Worm (Caenorhabditis elegans) whole organism, L4 larva: Measurements from ENCODE around the gene glb-15.

ENCODE experiments used
- F37D6.2 ChIP-seq: sonication (generic microtip); optimal IDR thresholded peaks from 2 replicates; lab custom pipeline; 2016; ENCODE audit warnings: mild to moderate bottlenecking, missing genetic modification characterization, missing compliant biosample characterization
- R02D3.7 ChIP-seq: fragments of 150-350 bp; sonication (generic microtip); optimal IDR thresholded peaks from 3 replicates; lab custom pipeline; 2014; ENCODE audit warnings: missing biosample characterization, missing genetic modification characterization
- T20F7.1 ChIP-seq: fragments of 200-800 bp; sonication (Bioruptor generic); optimal IDR thresholded peaks from 2 replicates; lab custom pipeline; 2018; ENCODE audit warnings: mild to moderate bottlenecking, missing genetic modification characterization, missing compliant biosample characterization
- Y48G9A.11 ChIP-seq: fragments of 200-800 bp; sonication (Bioruptor generic); IDR thresholded peaks from 2 replicates; pipeline ENCODE4 v1.3.6; 2022; ENCODE audit warnings: missing genetic modification reagents, missing genetic modification characterization, missing compliant biosample characterization
- ZK546.5 ChIP-seq, 2 experiments: sonication (generic microtip); optimal IDR thresholded peaks; 2 replicates each; lab custom pipeline; 2017; ENCODE audit warnings: missing biosample characterization in 2 of 2, missing genetic modification characterization in 2 of 2
- aly-2 ChIP-seq: sonication (generic microtip); optimal IDR thresholded peaks from 2 replicates; lab custom pipeline; 2018; ENCODE audit warnings: missing biosample characterization, missing genetic modification characterization
- ama-1 ChIP-seq: fragments of 150-350 bp; optimal IDR thresholded peaks from 2 replicates; lab custom pipeline; 2014; ENCODE audit warnings: inconsistent platforms, mixed read lengths
- ceh-44 ChIP-seq: fragments of 200-800 bp; sonication (Bioruptor generic); IDR thresholded peaks from 2 replicates; pipeline ENCODE4 v1.3.6; 2022; ENCODE audit warnings: missing genetic modification reagents, missing genetic modification characterization, missing compliant biosample characterization
- ceh-62 ChIP-seq: sonication (generic microtip); optimal IDR thresholded peaks from 2 replicates; lab custom pipeline; 2017; ENCODE audit warnings: missing biosample characterization, missing genetic modification characterization
- ctbp-1 ChIP-seq: fragments of 200-800 bp; sonication (Bioruptor generic); IDR thresholded peaks from 2 replicates; pipeline ENCODE4 v1.3.6; 2022; ENCODE audit warnings: missing genetic modification reagents, missing genetic modification characterization, missing compliant biosample characterization
- daf-12 ChIP-seq: fragments of 150-350 bp; optimal IDR thresholded peaks from 2 replicates; lab custom pipeline; 2014; ENCODE audit warnings: missing biosample characterization, missing genetic modification reagents, missing genetic modification characterization
- daf-16 ChIP-seq, 3 experiments: sonication (generic microtip); optimal IDR thresholded peaks; 2 replicates each; lab custom pipeline; 2016 to 2017; ENCODE audit warnings: missing genetic modification characterization in 3 of 3, missing genetic modification reagents in 3 of 3, mild to moderate bottlenecking in 2 of 3, missing compliant biosample characterization in 2 of 3, missing biosample characterization in 1 of 3, moderate library complexity in 1 of 3
- dmd-6 ChIP-seq: fragments of 200-800 bp; sonication (Bioruptor generic); IDR thresholded peaks from 2 replicates; pipeline ENCODE4 v1.3.6; 2022; ENCODE audit warnings: missing genetic modification reagents, missing genetic modification characterization, missing compliant biosample characterization
- dmd-8 ChIP-seq: fragments of 200-800 bp; sonication (Bioruptor generic); IDR thresholded peaks from 2 replicates; pipeline ENCODE4 v1.3.6; 2022; ENCODE audit warnings: missing genetic modification characterization, missing compliant biosample characterization
- dpl-1 ChIP-seq: fragments of 150-350 bp; optimal IDR thresholded peaks from 2 replicates; lab custom pipeline; 2014; ENCODE audit warnings: missing biosample characterization, missing genetic modification reagents, missing genetic modification characterization
- duxl-1 ChIP-seq: sonication (generic microtip); optimal IDR thresholded peaks from 2 replicates; lab custom pipeline; 2016; ENCODE audit warnings: mild to moderate bottlenecking, missing genetic modification characterization, moderate library complexity, missing compliant biosample characterization; ENCODE audit not compliant: poor library complexity
- egl-27 ChIP-seq: sonication (generic microtip); optimal IDR thresholded peaks from 3 replicates; lab custom pipeline; 2017; ENCODE audit warnings: missing biosample characterization, missing genetic modification reagents, missing genetic modification characterization
- hlh-30 ChIP-seq: sonication (generic microtip); optimal IDR thresholded peaks from 2 replicates; lab custom pipeline; 2017; ENCODE audit warnings: antibody characterized with exemption, mild to moderate bottlenecking, missing genetic modification characterization, missing compliant biosample characterization; ENCODE audit not compliant: insufficient read depth
- jun-1 ChIP-seq: fragments of 150-350 bp; optimal IDR thresholded peaks from 2 replicates; lab custom pipeline; 2014; ENCODE audit warnings: missing biosample characterization, missing genetic modification reagents, missing genetic modification characterization
- lim-7 ChIP-seq: fragments of 200-800 bp; sonication (Bioruptor generic); IDR thresholded peaks from 2 replicates; pipeline ENCODE4 v1.3.6; 2022; ENCODE audit warnings: missing genetic modification characterization, missing compliant biosample characterization
- lin-13 ChIP-seq: fragments of 150-350 bp; optimal IDR thresholded peaks from 2 replicates; lab custom pipeline; 2014; ENCODE audit warnings: missing biosample characterization, missing genetic modification reagents, missing genetic modification characterization
- lin-15B ChIP-seq: fragments of 150-350 bp; sonication (generic microtip); optimal IDR thresholded peaks from 3 replicates; lab custom pipeline; 2014; ENCODE audit warnings: missing biosample characterization, missing genetic modification characterization
- lin-39 ChIP-seq: fragments of 150-350 bp; optimal IDR thresholded peaks from 2 replicates; lab custom pipeline; 2014; ENCODE audit warnings: missing biosample characterization, missing genetic modification reagents, missing genetic modification characterization
- lir-3 ChIP-seq: sonication (generic microtip); optimal IDR thresholded peaks from 2 replicates; lab custom pipeline; 2016; ENCODE audit warnings: mild to moderate bottlenecking, missing genetic modification characterization, missing compliant biosample characterization
- lsy-2 ChIP-seq, 2 experiments: fragments of 150-350 bp in 1 of 2; sonication (generic microtip) in 1 of 2; optimal IDR thresholded peaks; 2 replicates each; lab custom pipeline; 2014 to 2017; ENCODE audit warnings: missing biosample characterization in 2 of 2, missing genetic modification characterization in 2 of 2
- mdl-1 ChIP-seq, 2 experiments: fragments of 150-350 bp in 1 of 2; sonication (generic microtip) in 1 of 2; optimal IDR thresholded peaks; 2 replicates each; lab custom pipeline; 2014 to 2017; ENCODE audit warnings: missing biosample characterization in 2 of 2, missing genetic modification characterization in 2 of 2
- mxl-3 ChIP-seq: fragments of 200-800 bp; sonication (Bioruptor generic); optimal IDR thresholded peaks from 2 replicates; lab custom pipeline; 2018; ENCODE audit warnings: mild to moderate bottlenecking, missing genetic modification characterization, missing compliant biosample characterization
- nhr-11 ChIP-seq: fragments of 150-350 bp; optimal IDR thresholded peaks from 2 replicates; lab custom pipeline; 2014; ENCODE audit warnings: missing biosample characterization, missing genetic modification characterization
- nhr-28 ChIP-seq: fragments of 150-350 bp; optimal IDR thresholded peaks from 2 replicates; lab custom pipeline; 2014; ENCODE audit warnings: missing biosample characterization, missing genetic modification characterization
- nhr-42 ChIP-seq: fragments of 200-800 bp; sonication (Bioruptor generic); IDR thresholded peaks from 2 replicates; pipeline ENCODE4 v1.3.6; 2022; ENCODE audit warnings: missing genetic modification characterization, missing compliant biosample characterization
- nhr-48 ChIP-seq: sonication (generic microtip); optimal IDR thresholded peaks from 2 replicates; lab custom pipeline; 2016; ENCODE audit warnings: mild to moderate bottlenecking, missing genetic modification characterization, missing compliant biosample characterization
- nhr-6 ChIP-seq: fragments of 150-350 bp; optimal IDR thresholded peaks from 2 replicates; lab custom pipeline; 2014; ENCODE audit warnings: missing biosample characterization, missing genetic modification characterization
- saeg-2 ChIP-seq: fragments of 200-800 bp; sonication (Bioruptor generic); IDR thresholded peaks from 2 replicates; pipeline ENCODE4 v1.3.6; 2022; ENCODE audit warnings: missing genetic modification reagents, missing genetic modification characterization, missing compliant biosample characterization
- sdz-12 ChIP-seq: fragments of 200-800 bp; sonication (Bioruptor generic); optimal IDR thresholded peaks from 2 replicates; lab custom pipeline; 2018; ENCODE audit warnings: mild to moderate bottlenecking, missing genetic modification characterization, missing compliant biosample characterization
- skn-1 ChIP-seq: fragments of 150-350 bp; optimal IDR thresholded peaks from 2 replicates; lab custom pipeline; 2014; ENCODE audit warnings: missing biosample characterization, missing genetic modification characterization
- snpc-1.2 ChIP-seq: fragments of 200-800 bp; sonication (Bioruptor generic); IDR thresholded peaks from 2 replicates; pipeline ENCODE4 v1.3.6; 2022; ENCODE audit warnings: missing genetic modification reagents, missing genetic modification characterization, missing compliant biosample characterization
- unc-62 ChIP-seq, 3 experiments: fragments of 150-350 bp in 1 of 3; sonication (generic microtip); optimal IDR thresholded peaks in 2 of 3; peaks in 1 of 3; 1 replicate in 1 of 3; 2 replicates in 2 of 3; lab custom pipeline; 2014 to 2017; ENCODE audit warnings: missing biosample characterization in 3 of 3, missing genetic modification characterization in 3 of 3, missing genetic modification reagents in 3 of 3, missing genotype in 1 of 3
- vab-7 ChIP-seq: fragments of 200-800 bp; sonication (Bioruptor generic); IDR thresholded peaks from 2 replicates; pipeline ENCODE4 v1.3.6; 2022; ENCODE audit warnings: missing genetic modification reagents, missing genetic modification characterization, missing compliant biosample characterization
- zag-1 ChIP-seq: fragments of 150-350 bp; optimal IDR thresholded peaks from 2 replicates; lab custom pipeline; 2014; ENCODE audit warnings: missing biosample characterization, missing genetic modification characterization
- zfp-2 ChIP-seq: sonication (generic microtip); optimal IDR thresholded peaks from 2 replicates; lab custom pipeline; 2016; ENCODE audit warnings: mild to moderate bottlenecking, missing genetic modification characterization, missing compliant biosample characterization
- zfp-3 ChIP-seq: fragments of 200-800 bp; sonication (Bioruptor generic); conservative IDR thresholded peaks from 2 replicates; pipeline ENCODE4 v1.3.6; 2022; ENCODE audit warnings: missing genetic modification reagents, missing genetic modification characterization, missing compliant biosample characterization
- zip-11 ChIP-seq: fragments of 200-800 bp; sonication (Bioruptor generic); IDR thresholded peaks from 2 replicates; pipeline ENCODE4 v1.3.6; 2022; ENCODE audit warnings: missing genetic modification characterization, missing compliant biosample characterization
- zip-2 ChIP-seq: fragments of 150-350 bp; optimal IDR thresholded peaks from 2 replicates; lab custom pipeline; 2014; ENCODE audit warnings: missing biosample characterization, missing genetic modification characterization
- ztf-11 ChIP-seq: fragments of 150-350 bp; optimal IDR thresholded peaks from 2 replicates; lab custom pipeline; 2014; ENCODE audit warnings: missing biosample characterization, missing genetic modification characterization
- ztf-7 ChIP-seq: fragments of 150-350 bp; optimal IDR thresholded peaks from 2 replicates; lab custom pipeline; 2014; ENCODE audit warnings: missing biosample characterization, missing genetic modification characterization

The glb-15 gene

ce11 chrV:11572803-11573490 is 45.1 kb downstream of the glb-15 start, which contains the start of the genes H12C20.7 and nhr-68 (continued):
- TF ChIP-seq ceh-44, result no peak
- TF ChIP-seq hlh-30 (tag; lab: Kevin White, UChicago), result peak; percentile 96
- no peak for TF ChIP-seq skn-1 (tag; lab: Kevin White, UChicago)
- TF ChIP-seq lin-13 (GFP tag; lab: Kevin White, UChicago), result peak; percentile 70
- no peak for TF ChIP-seq R02D3.7 (tag; lab: Kevin White, UChicago)
- TF ChIP-seq aly-2 (tag; lab: Kevin White, UChicago), result no peak
- TF ChIP-seq lin-15B, result no peak
- peak; percentile 96 for TF ChIP-seq saeg-2
- TF ChIP-seq ctbp-1, result peak; percentile 70
- TF ChIP-seq ZK546.5 (tag; optimal IDR thresholded peaks at IDR 0.05; lab: Kevin White, UChicago), result no peak
- no peak for TF ChIP-seq lin-39 (tag; lab: Kevin White, UChicago)
- TF ChIP-seq snpc-1.2, result no peak
- no peak for TF ChIP-seq ceh-62 (tag; lab: Kevin White, UChicago)
- TF ChIP-seq zfp-2 (tag; lab: Kevin White, UChicago), result no peak
- peak; percentile 65 for TF ChIP-seq dpl-1
- peak; percentile 50 for TF ChIP-seq nhr-11 (tag; lab: Kevin White, UChicago)
- no peak for TF ChIP-seq vab-7 (GFP tag; lab: Robert Waterston, UW)
- peak; percentile 55 for TF ChIP-seq zip-2 (tag; lab: Kevin White, UChicago)
- TF ChIP-seq nhr-42, result peak; percentile 86; the same call in 1 of the 2 replicates
- no peak for TF ChIP-seq daf-12 (tag; lab: Kevin White, UChicago)
- no peak for TF ChIP-seq lir-3 (tag; lab: Kevin White, UChicago)
- TF ChIP-seq zfp-3, result peak; percentile 86
- no peak for TF ChIP-seq lim-7
- no peak for TF ChIP-seq Y48G9A.11 (GFP tag; lab: Robert Waterston, UW)
- TF ChIP-seq dmd-8, result 0 out of 2 replicates have a peak, but pooled peaks have one; percentile 26
- peak in 1 of 2 experiments; percentile 93 for TF ChIP-seq lsy-2 (tag; optimal IDR thresholded peaks at IDR 0.05; lab: Kevin White, UChicago)
- peak; percentile 48 for TF ChIP-seq nhr-6 (tag; lab: Kevin White, UChicago)
- TF ChIP-seq egl-27, result no peak
- peak; percentile 37 for TF ChIP-seq jun-1 (tag; lab: Kevin White, UChicago)
- peak in 1 of 2 experiments; percentile 99 for TF ChIP-seq unc-62 (GFP tag; optimal IDR thresholded peaks at IDR 0.05 in 1 of 2; lab: Kevin White, UChicago)
- TF ChIP-seq unc-62 (tag; optimal IDR thresholded peaks at IDR 0.05; lab: Kevin White, UChicago), result no peak
- no peak for TF ChIP-seq zip-11 (GFP tag; lab: Robert Waterston, UW)
- no peak for TF ChIP-seq ama-1
- TF ChIP-seq ztf-7 (tag; lab: Kevin White, UChicago), result peak; percentile 72
- TF ChIP-seq nhr-28, result peak; percentile 97
- TF ChIP-seq F37D6.2 (tag; lab: Kevin White, UChicago), result no peak
- TF ChIP-seq zag-1 (tag; lab: Kevin White, UChicago), result no peak
- TF ChIP-seq sdz-12 (GFP tag; lab: Kevin White, UChicago), result no peak
- TF ChIP-seq T20F7.1 (GFP tag; lab: Kevin White, UChicago), result peak; percentile 84
- TF ChIP-seq duxl-1, result peak; percentile 90
- TF ChIP-seq daf-16 (GFP tag; optimal IDR thresholded peaks at IDR 0.05; lab: Kevin White, UChicago), result peak; percentile 95
- TF ChIP-seq daf-16 (tag; optimal IDR thresholded peaks at IDR 0.05; lab: Kevin White, UChicago), result peak; percentile 100
- TF ChIP-seq, all 104 proteins: peak for 56

- TF ChIP-seq ztf-11 (tag; lab: Kevin White, UChicago) (no peak), mxl-3 (GFP tag; lab: Kevin White, UChicago) (peak; percentile 61), nhr-48 (tag; lab: Kevin White, UChicago) (no peak), hlh-30 (tag; lab: Kevin White, UChicago) (peak; percentile 73), nhr-28 (peak; percentile 22), mdl-1 (tag; optimal IDR thresholded peaks at IDR 0.05; lab: Kevin White, UChicago) (peak in 1 of 2 experiments; percentile 53), dmd-6 (peak; percentile 32)
Observed at ce11 chrV:11570169-11570651, 47.9 kb downstream of the glb-15 start, which contains the start of the genes nhr-101 and pms-2. nhr-101 (plus strand) TSS chrV:11570476. pms-2 (minus strand) TSS chrV:11570601.
